Worm (Caenorhabditis elegans) whole organism, mixed stage, embryonic: ENCODE results near the gene pqn-96.
A peak's percentile ranks its signal among the peaks of the same experiment; 100 is the strongest.

Experiments
- M03D4.4 ChIP-seq: sonication (generic microtip); optimal IDR thresholded peaks from 2 replicates; lab custom pipeline; 2017; ENCODE audit warnings: mild to moderate bottlenecking, missing genetic modification characterization, missing compliant biosample characterization
- blmp-1 ChIP-seq: fragments of 150-350 bp; optimal IDR thresholded peaks from 2 replicates; lab custom pipeline; 2014; ENCODE audit warnings: missing biosample characterization, missing genetic modification characterization
- ceh-43 ChIP-seq: fragments of 200-800 bp; sonication (Bioruptor generic); optimal IDR thresholded peaks from 2 replicates; lab custom pipeline; 2018; ENCODE audit warnings: mild to moderate bottlenecking, missing genetic modification characterization, moderate library complexity, missing compliant biosample characterization
- ceh-83 ChIP-seq: fragments of 200-800 bp; sonication (Bioruptor generic); optimal IDR thresholded peaks from 2 replicates; lab custom pipeline; 2018; ENCODE audit warnings: mild to moderate bottlenecking, missing genetic modification characterization, missing compliant biosample characterization
- ces-1 ChIP-seq: fragments of 150-350 bp; optimal IDR thresholded peaks from 2 replicates; lab custom pipeline; 2014; ENCODE audit warnings: missing biosample characterization, missing genetic modification reagents, missing genetic modification characterization
- cnd-1 ChIP-seq: fragments of 200-800 bp; sonication (Bioruptor generic); optimal IDR thresholded peaks from 2 replicates; lab custom pipeline; 2018; ENCODE audit warnings: mild to moderate bottlenecking, missing genetic modification characterization, missing compliant biosample characterization
- drap-1 ChIP-seq: fragments of 200-800 bp; sonication (Bioruptor generic); optimal IDR thresholded peaks from 3 replicates; lab custom pipeline; 2018; ENCODE audit warnings: mild to moderate bottlenecking, missing genetic modification characterization, missing compliant biosample characterization
- elt-1 ChIP-seq: sonication (generic microtip); optimal IDR thresholded peaks from 2 replicates; lab custom pipeline; 2017; ENCODE audit warnings: missing genetic modification characterization, mild to moderate bottlenecking, missing compliant biosample characterization, antibody characterized with exemption, moderate library complexity, borderline replicate concordance; ENCODE audit not compliant: insufficient read depth
- flh-1 ChIP-seq: fragments of 200-800 bp; sonication (Bioruptor generic); optimal IDR thresholded peaks from 2 replicates; lab custom pipeline; 2018; ENCODE audit warnings: mild to moderate bottlenecking, missing genetic modification characterization, moderate library complexity, missing compliant biosample characterization
- ham-2 ChIP-seq: fragments of 200-800 bp; sonication (Bioruptor generic); optimal IDR thresholded peaks from 2 replicates; lab custom pipeline; 2018; ENCODE audit warnings: mild to moderate bottlenecking, missing genetic modification characterization, missing compliant biosample characterization
- hlh-1 ChIP-seq: fragments of 150-350 bp; optimal IDR thresholded peaks from 2 replicates; lab custom pipeline; 2014; ENCODE audit warnings: missing biosample characterization, missing genetic modification reagents, missing genetic modification characterization
- lin-13 ChIP-seq: fragments of 150-350 bp; optimal IDR thresholded peaks from 2 replicates; lab custom pipeline; 2014; ENCODE audit warnings: missing biosample characterization, missing genetic modification characterization
- lin-32 ChIP-seq: fragments of 200-800 bp; sonication (Bioruptor generic); optimal IDR thresholded peaks from 2 replicates; lab custom pipeline; 2018; ENCODE audit warnings: mild to moderate bottlenecking, missing genetic modification characterization, missing compliant biosample characterization
- lsy-2 ChIP-seq: fragments of 150-350 bp; optimal IDR thresholded peaks from 2 replicates; lab custom pipeline; 2014; ENCODE audit warnings: missing biosample characterization, missing genetic modification characterization
- mab-5 ChIP-seq: fragments of 150-350 bp; optimal IDR thresholded peaks from 2 replicates; lab custom pipeline; 2014; ENCODE audit warnings: missing biosample characterization, missing genetic modification characterization
- mls-2 ChIP-seq: sonication (generic microtip); optimal IDR thresholded peaks from 2 replicates; lab custom pipeline; 2016; ENCODE audit warnings: mild to moderate bottlenecking, missing genetic modification characterization, moderate library complexity, missing compliant biosample characterization
- nhr-12 ChIP-seq: fragments of 150-350 bp; optimal IDR thresholded peaks from 2 replicates; lab custom pipeline; 2014; ENCODE audit warnings: missing biosample characterization, missing genetic modification characterization
- nhr-2 ChIP-seq: fragments of 150-350 bp; optimal IDR thresholded peaks from 2 replicates; lab custom pipeline; 2014; ENCODE audit warnings: missing biosample characterization, missing genetic modification characterization
- nhr-237 ChIP-seq: fragments of 150-350 bp; optimal IDR thresholded peaks from 2 replicates; lab custom pipeline; 2014; ENCODE audit warnings: missing biosample characterization, missing genetic modification characterization
- nhr-28 ChIP-seq: fragments of 150-350 bp; optimal IDR thresholded peaks from 2 replicates; lab custom pipeline; 2014; ENCODE audit warnings: missing biosample characterization, missing genetic modification characterization
- nhr-76 ChIP-seq: sonication (generic microtip); optimal IDR thresholded peaks from 2 replicates; lab custom pipeline; 2017; ENCODE audit warnings: missing biosample characterization, missing genetic modification characterization
- pha-4 ChIP-seq: fragments of 150-350 bp; optimal IDR thresholded peaks from 2 replicates; lab custom pipeline; 2018; ENCODE audit warnings: missing biosample characterization, missing genetic modification reagents, missing genetic modification characterization
- snpc-4 ChIP-seq: fragments of 150-350 bp; optimal IDR thresholded peaks from 2 replicates; lab custom pipeline; 2014; ENCODE audit warnings: missing biosample characterization, missing genetic modification characterization
- sptf-1 ChIP-seq: sonication (generic microtip); optimal IDR thresholded peaks from 2 replicates; lab custom pipeline; 2017; ENCODE audit warnings: mild to moderate bottlenecking, missing genetic modification characterization, moderate library complexity, missing compliant biosample characterization
- tbx-8 ChIP-seq: fragments of 200-800 bp; sonication (Bioruptor generic); optimal IDR thresholded peaks from 2 replicates; lab custom pipeline; 2018; ENCODE audit warnings: mild to moderate bottlenecking, missing genetic modification characterization, moderate library complexity, missing compliant biosample characterization
- unc-120 ChIP-seq: sonication (generic microtip); optimal IDR thresholded peaks from 2 replicates; lab custom pipeline; 2017; ENCODE audit warnings: missing genetic modification characterization, missing compliant biosample characterization; ENCODE audit not compliant: poor library complexity, severe bottlenecking
- unc-39 ChIP-seq: fragments of 150-350 bp; optimal IDR thresholded peaks from 2 replicates; lab custom pipeline; 2014; ENCODE audit warnings: missing biosample characterization, missing genetic modification characterization
- unc-62 ChIP-seq: fragments of 150-350 bp; optimal IDR thresholded peaks from 2 replicates; lab custom pipeline; 2014; ENCODE audit warnings: missing biosample characterization, missing genetic modification reagents, missing genetic modification characterization
- zip-8 ChIP-seq: fragments of 150-350 bp; optimal IDR thresholded peaks from 2 replicates; lab custom pipeline; 2014; ENCODE audit warnings: missing biosample characterization, missing genetic modification characterization
- ztf-11 ChIP-seq: fragments of 150-350 bp; optimal IDR thresholded peaks from 2 replicates; lab custom pipeline; 2014; ENCODE audit warnings: missing biosample characterization, missing genetic modification characterization

The pqn-96 gene

ce11 chrIII:8467520-8467919 lies 28.3 kb upstream of the pqn-96 start:
- TF ChIP-seq ceh-43 (no peak), mls-2 (tag; lab: Kevin White, UChicago) (no peak), nhr-2 (tag; lab: Kevin White, UChicago) (no peak), M03D4.4 (tag; lab: Kevin White, UChicago) (no peak), zip-8 (tag; lab: Kevin White, UChicago) (no peak), mab-5 (tag; lab: Kevin White, UChicago) (no peak), ceh-83 (no peak), cnd-1 (tag; lab: Kevin White, UChicago) (no peak), lin-32 (GFP tag; lab: Kevin White, UChicago) (no peak), unc-62 (GFP tag; lab: Kevin White, UChicago) (no peak), unc-39 (tag; lab: Kevin White, UChicago) (no peak), snpc-4 (tag; lab: Kevin White, UChicago) (no peak), ces-1 (GFP tag; lab: Kevin White, UChicago) (no peak), pha-4 (no peak), nhr-28 (tag; lab: Kevin White, UChicago) (no peak), sptf-1 (tag; lab: Kevin White, UChicago) (no peak), elt-1 (tag; lab: Kevin White, UChicago) (no peak)

- no peak for TF ChIP-seq nhr-2 (tag; lab: Kevin White, UChicago)
- TF ChIP-seq zip-8 (tag; lab: Kevin White, UChicago) = no peak
- no peak for TF ChIP-seq mls-2 (tag; lab: Kevin White, UChicago)
- no peak for TF ChIP-seq ceh-43
- no peak for TF ChIP-seq unc-120
- TF ChIP-seq blmp-1 (tag; lab: Kevin White, UChicago) = no peak
- no peak for TF ChIP-seq flh-1 (GFP tag; lab: Kevin White, UChicago)
- no peak for TF ChIP-seq sptf-1 (tag; lab: Kevin White, UChicago)
- TF ChIP-seq ztf-11 (tag; lab: Kevin White, UChicago) = no peak
- no peak for TF ChIP-seq tbx-8 (GFP tag; lab: Kevin White, UChicago)
- no peak for TF ChIP-seq ceh-83
- TF ChIP-seq ces-1 (GFP tag; lab: Kevin White, UChicago) = no peak
These were observed 27.5 kb upstream of the pqn-96 start, which contains the start of gene mig-39 for ce11 chrIII:8466735-8467134. Gene mig-39 (plus strand): TSS chrIII:8467035.

- TF ChIP-seq ceh-83 = no peak
- peak; percentile 92 for TF ChIP-seq lsy-2 (tag; lab: Kevin White, UChicago)
- TF ChIP-seq unc-62 (GFP tag; lab: Kevin White, UChicago) = peak; percentile 42
- TF ChIP-seq nhr-76 = no peak
- no peak for TF ChIP-seq mls-2 (tag; lab: Kevin White, UChicago)
- TF ChIP-seq M03D4.4 (tag; lab: Kevin White, UChicago) = no peak
- no peak for TF ChIP-seq ham-2 (GFP tag; lab: Kevin White, UChicago)
- no peak for TF ChIP-seq elt-1 (tag; lab: Kevin White, UChicago)
- TF ChIP-seq snpc-4 (tag; lab: Kevin White, UChicago) = no peak
- no peak for TF ChIP-seq nhr-12 (tag; lab: Kevin White, UChicago)
- TF ChIP-seq unc-39 (tag; lab: Kevin White, UChicago) = no peak
- TF ChIP-seq blmp-1 (tag; lab: Kevin White, UChicago) = no peak
- no peak for TF ChIP-seq hlh-1 (tag; lab: Kevin White, UChicago)
- TF ChIP-seq pha-4 = no peak
- no peak for TF ChIP-seq sptf-1 (tag; lab: Kevin White, UChicago)
These were observed 22.2 kb upstream of the pqn-96 start for ce11 chrIII:8461410-8461809.

ce11 chrIII:8457605-8458004 lies 18.4 kb upstream of the pqn-96 start:
- TF ChIP-seq nhr-76 (no peak), lin-13 (tag; lab: Kevin White, UChicago) (no peak), lin-32 (GFP tag; lab: Kevin White, UChicago) (no peak), nhr-28 (tag; lab: Kevin White, UChicago) (no peak), mab-5 (tag; lab: Kevin White, UChicago) (no peak), lsy-2 (tag; lab: Kevin White, UChicago) (no peak), ham-2 (GFP tag; lab: Kevin White, UChicago) (no peak), ces-1 (GFP tag; lab: Kevin White, UChicago) (no peak), nhr-237 (no peak), drap-1 (no peak), blmp-1 (tag; lab: Kevin White, UChicago) (no peak), elt-1 (tag; lab: Kevin White, UChicago) (no peak), unc-62 (GFP tag; lab: Kevin White, UChicago) (no peak), zip-8 (tag; lab: Kevin White, UChicago) (no peak), ztf-11 (tag; lab: Kevin White, UChicago) (no peak), flh-1 (GFP tag; lab: Kevin White, UChicago) (no peak), ceh-43 (no peak), nhr-2 (tag; lab: Kevin White, UChicago) (no peak), cnd-1 (tag; lab: Kevin White, UChicago) (no peak)
